Worm (Caenorhabditis elegans) whole organism, mixed stage, embryonic: Measurements from ENCODE around the gene nhr-260.

Source experiments
- M03D4.4 ChIP-seq: sonication (generic microtip); optimal IDR thresholded peaks from 2 replicates; lab custom pipeline; 2017; ENCODE audit warnings: mild to moderate bottlenecking, missing genetic modification characterization, missing compliant biosample characterization
- bed-3 ChIP-seq: fragments of 200-800 bp; sonication (Bioruptor generic); optimal IDR thresholded peaks from 3 replicates; lab custom pipeline; 2018; ENCODE audit warnings: mild to moderate bottlenecking, missing genetic modification characterization, moderate library complexity, missing compliant biosample characterization
- blmp-1 ChIP-seq: fragments of 150-350 bp; optimal IDR thresholded peaks from 2 replicates; lab custom pipeline; 2014; ENCODE audit warnings: missing biosample characterization, missing genetic modification characterization
- ceh-39 ChIP-seq: fragments of 150-350 bp; optimal IDR thresholded peaks from 2 replicates; lab custom pipeline; 2014; ENCODE audit warnings: missing biosample characterization, missing genetic modification characterization
- ceh-43 ChIP-seq: fragments of 200-800 bp; sonication (Bioruptor generic); optimal IDR thresholded peaks from 2 replicates; lab custom pipeline; 2018; ENCODE audit warnings: mild to moderate bottlenecking, missing genetic modification characterization, moderate library complexity, missing compliant biosample characterization
- ceh-83 ChIP-seq: fragments of 200-800 bp; sonication (Bioruptor generic); optimal IDR thresholded peaks from 2 replicates; lab custom pipeline; 2018; ENCODE audit warnings: mild to moderate bottlenecking, missing genetic modification characterization, missing compliant biosample characterization
- ces-1 ChIP-seq: fragments of 150-350 bp; optimal IDR thresholded peaks from 2 replicates; lab custom pipeline; 2014; ENCODE audit warnings: missing biosample characterization, missing genetic modification reagents, missing genetic modification characterization
- cnd-1 ChIP-seq: fragments of 200-800 bp; sonication (Bioruptor generic); optimal IDR thresholded peaks from 2 replicates; lab custom pipeline; 2018; ENCODE audit warnings: mild to moderate bottlenecking, missing genetic modification characterization, missing compliant biosample characterization
- drap-1 ChIP-seq: fragments of 200-800 bp; sonication (Bioruptor generic); optimal IDR thresholded peaks from 3 replicates; lab custom pipeline; 2018; ENCODE audit warnings: mild to moderate bottlenecking, missing genetic modification characterization, missing compliant biosample characterization
- elt-1 ChIP-seq: sonication (generic microtip); optimal IDR thresholded peaks from 2 replicates; lab custom pipeline; 2017; ENCODE audit warnings: missing genetic modification characterization, mild to moderate bottlenecking, missing compliant biosample characterization, antibody characterized with exemption, moderate library complexity, borderline replicate concordance; ENCODE audit not compliant: insufficient read depth
- elt-3 ChIP-seq: fragments of 150-350 bp; optimal IDR thresholded peaks from 2 replicates; lab custom pipeline; 2014; ENCODE audit warnings: missing biosample characterization, missing genetic modification characterization
- flh-1 ChIP-seq: fragments of 200-800 bp; sonication (Bioruptor generic); optimal IDR thresholded peaks from 2 replicates; lab custom pipeline; 2018; ENCODE audit warnings: mild to moderate bottlenecking, missing genetic modification characterization, moderate library complexity, missing compliant biosample characterization
- ham-2 ChIP-seq: fragments of 200-800 bp; sonication (Bioruptor generic); optimal IDR thresholded peaks from 2 replicates; lab custom pipeline; 2018; ENCODE audit warnings: mild to moderate bottlenecking, missing genetic modification characterization, missing compliant biosample characterization
- hlh-1 ChIP-seq: fragments of 150-350 bp; optimal IDR thresholded peaks from 2 replicates; lab custom pipeline; 2014; ENCODE audit warnings: missing biosample characterization, missing genetic modification reagents, missing genetic modification characterization
- lin-13 ChIP-seq: fragments of 150-350 bp; optimal IDR thresholded peaks from 2 replicates; lab custom pipeline; 2014; ENCODE audit warnings: missing biosample characterization, missing genetic modification characterization
- lin-32 ChIP-seq: fragments of 200-800 bp; sonication (Bioruptor generic); optimal IDR thresholded peaks from 2 replicates; lab custom pipeline; 2018; ENCODE audit warnings: mild to moderate bottlenecking, missing genetic modification characterization, missing compliant biosample characterization
- lsy-2 ChIP-seq: fragments of 150-350 bp; optimal IDR thresholded peaks from 2 replicates; lab custom pipeline; 2014; ENCODE audit warnings: missing biosample characterization, missing genetic modification characterization
- mab-5 ChIP-seq: fragments of 150-350 bp; optimal IDR thresholded peaks from 2 replicates; lab custom pipeline; 2014; ENCODE audit warnings: missing biosample characterization, missing genetic modification characterization
- mep-1 ChIP-seq: fragments of 150-350 bp; optimal IDR thresholded peaks from 2 replicates; lab custom pipeline; 2017; ENCODE audit warnings: missing biosample characterization, missing genetic modification reagents, missing genetic modification characterization, inconsistent platforms
- nhr-12 ChIP-seq: fragments of 150-350 bp; optimal IDR thresholded peaks from 2 replicates; lab custom pipeline; 2014; ENCODE audit warnings: missing biosample characterization, missing genetic modification characterization
- nhr-2 ChIP-seq: fragments of 150-350 bp; optimal IDR thresholded peaks from 2 replicates; lab custom pipeline; 2014; ENCODE audit warnings: missing biosample characterization, missing genetic modification characterization
- nhr-237 ChIP-seq: fragments of 150-350 bp; optimal IDR thresholded peaks from 2 replicates; lab custom pipeline; 2014; ENCODE audit warnings: missing biosample characterization, missing genetic modification characterization
- pha-4 ChIP-seq: fragments of 150-350 bp; optimal IDR thresholded peaks from 2 replicates; lab custom pipeline; 2018; ENCODE audit warnings: missing biosample characterization, missing genetic modification reagents, missing genetic modification characterization
- sem-2 ChIP-seq: fragments of 200-800 bp; sonication (Bioruptor generic); optimal IDR thresholded peaks from 2 replicates; lab custom pipeline; 2018; ENCODE audit warnings: mild to moderate bottlenecking, missing genetic modification characterization, missing compliant biosample characterization
- snpc-4 ChIP-seq: fragments of 150-350 bp; optimal IDR thresholded peaks from 2 replicates; lab custom pipeline; 2014; ENCODE audit warnings: missing biosample characterization, missing genetic modification characterization
- sptf-1 ChIP-seq: sonication (generic microtip); optimal IDR thresholded peaks from 2 replicates; lab custom pipeline; 2017; ENCODE audit warnings: mild to moderate bottlenecking, missing genetic modification characterization, moderate library complexity, missing compliant biosample characterization
- unc-120 ChIP-seq: sonication (generic microtip); optimal IDR thresholded peaks from 2 replicates; lab custom pipeline; 2017; ENCODE audit warnings: missing genetic modification characterization, missing compliant biosample characterization; ENCODE audit not compliant: poor library complexity, severe bottlenecking
- unc-39 ChIP-seq: fragments of 150-350 bp; optimal IDR thresholded peaks from 2 replicates; lab custom pipeline; 2014; ENCODE audit warnings: missing biosample characterization, missing genetic modification characterization
- unc-62 ChIP-seq: fragments of 150-350 bp; optimal IDR thresholded peaks from 2 replicates; lab custom pipeline; 2014; ENCODE audit warnings: missing biosample characterization, missing genetic modification reagents, missing genetic modification characterization
- zip-8 ChIP-seq: fragments of 150-350 bp; optimal IDR thresholded peaks from 2 replicates; lab custom pipeline; 2014; ENCODE audit warnings: missing biosample characterization, missing genetic modification characterization

Gene nhr-260

ce11 chrV:1536979-1537378 lies 25.5 kb upstream of the nhr-260 start, which contains the start of gene K02H11.9:
TSS of gene K02H11.9 (minus strand) at chrV:1537079.
- TF ChIP-seq cnd-1 (tag; lab: Kevin White, UChicago) (no peak), elt-1 (tag; lab: Kevin White, UChicago) (no peak), M03D4.4 (no peak), flh-1 (GFP tag; lab: Kevin White, UChicago) (no peak), blmp-1 (tag; lab: Kevin White, UChicago) (no peak), lin-32 (GFP tag; lab: Kevin White, UChicago) (no peak), ceh-39 (tag; lab: Kevin White, UChicago) (no peak), sptf-1 (no peak), ceh-83 (GFP tag; lab: Kevin White, UChicago) (no peak)

- no peak for TF ChIP-seq ceh-39 (tag; lab: Kevin White, UChicago)
- TF ChIP-seq lsy-2 (tag; lab: Kevin White, UChicago), result no peak
- TF ChIP-seq nhr-2 (tag; lab: Kevin White, UChicago), result no peak
- no peak for TF ChIP-seq drap-1 (GFP tag; lab: Kevin White, UChicago)
- TF ChIP-seq zip-8, result no peak
- no peak for TF ChIP-seq nhr-237 (tag; lab: Kevin White, UChicago)
- no peak for TF ChIP-seq mep-1 (tag; lab: Kevin White, UChicago)
- TF ChIP-seq hlh-1, result no peak
- no peak for TF ChIP-seq unc-39 (tag; lab: Kevin White, UChicago)
- no peak for TF ChIP-seq mab-5 (tag; lab: Kevin White, UChicago)
- no peak for TF ChIP-seq ceh-43 (GFP tag; lab: Kevin White, UChicago)
- TF ChIP-seq flh-1 (GFP tag; lab: Kevin White, UChicago), result no peak
These were observed 22.9 kb upstream of the nhr-260 start, which contains the start of gene trx-5 for ce11 chrV:1534315-1534714. TSS of gene trx-5 (minus strand) at chrV:1534415.

- TF ChIP-seq unc-62 (GFP tag; lab: Kevin White, UChicago) (no peak), sem-2 (GFP tag; lab: Kevin White, UChicago) (no peak)
These were observed 21.0 kb upstream of the nhr-260 start for ce11 chrV:1532455-1532854.

ce11 chrV:1531159-1531558 lies 19.7 kb upstream of the nhr-260 start, which contains the start of gene K02H11.4:
TSS of gene K02H11.4 (minus strand) at chrV:1531259.
- TF ChIP-seq nhr-12 (tag; lab: Kevin White, UChicago), result no peak
- TF ChIP-seq hlh-1, result no peak
- no peak for TF ChIP-seq unc-62 (GFP tag; lab: Kevin White, UChicago)
- TF ChIP-seq mep-1 (tag; lab: Kevin White, UChicago), result no peak
- no peak for TF ChIP-seq snpc-4 (tag; lab: Kevin White, UChicago)
- TF ChIP-seq cnd-1 (tag; lab: Kevin White, UChicago), result no peak

- TF ChIP-seq M03D4.4 (no peak), hlh-1 (no peak), lin-13 (tag; lab: Kevin White, UChicago) (no peak), ces-1 (GFP tag; lab: Kevin White, UChicago) (no peak), elt-3 (tag; lab: Kevin White, UChicago) (no peak), nhr-2 (tag; lab: Kevin White, UChicago) (no peak)
- TF ChIP-seq, all 35 proteins: peak for 0
These were observed 16.5 kb upstream of the nhr-260 start, which contains the start of gene str-236 for ce11 chrV:1527985-1528384. TSS of gene str-236 (minus strand) at chrV:1528085.

- no peak for TF ChIP-seq mep-1 (tag; lab: Kevin White, UChicago)
- TF ChIP-seq hlh-1, result no peak
- no peak for TF ChIP-seq nhr-12 (tag; lab: Kevin White, UChicago)
- TF ChIP-seq drap-1 (GFP tag; lab: Kevin White, UChicago), result no peak
- TF ChIP-seq ces-1 (GFP tag; lab: Kevin White, UChicago), result no peak
- no peak for TF ChIP-seq ceh-43 (GFP tag; lab: Kevin White, UChicago)
- TF ChIP-seq pha-4 (tag; lab: Kevin White, UChicago), result no peak
- TF ChIP-seq ham-2 (GFP tag; lab: Kevin White, UChicago), result no peak
- TF ChIP-seq nhr-237 (tag; lab: Kevin White, UChicago), result no peak
- TF ChIP-seq bed-3 (GFP tag; lab: Kevin White, UChicago), result no peak
- TF ChIP-seq snpc-4 (tag; lab: Kevin White, UChicago), result no peak
- TF ChIP-seq unc-62 (GFP tag; lab: Kevin White, UChicago), result no peak
- no peak for TF ChIP-seq unc-120 (tag; lab: Kevin White, UChicago)
- TF ChIP-seq sptf-1, result no peak
- no peak for TF ChIP-seq blmp-1 (tag; lab: Kevin White, UChicago)
- no peak for TF ChIP-seq ceh-39 (tag; lab: Kevin White, UChicago)
- no peak for TF ChIP-seq lsy-2 (tag; lab: Kevin White, UChicago)
- no peak for TF ChIP-seq M03D4.4
These were observed 11.0 kb upstream of the nhr-260 start, which contains the start of gene str-243 for ce11 chrV:1522485-1522884. TSS of gene str-243 (plus strand) at chrV:1522785.
